Fruit fly (Drosophila melanogaster) whole organism, embryonic: ENCODE measurements around the gene CG7878.

Experiments used
- CG10147 ChIP-seq: fragments of 200-800 bp; sonication (Bioruptor generic); optimal IDR thresholded peaks from 2 replicates; lab custom pipeline; 2019; ENCODE audit warnings: missing biosample characterization, mild to moderate bottlenecking, missing genetic modification characterization, moderate library complexity
- CG11456 ChIP-seq: fragments of 200-800 bp; sonication (Bioruptor generic); IDR thresholded peaks from 3 replicates; pipeline ENCODE4 v1.3.6; 2022; ENCODE audit warnings: missing biosample characterization, missing genetic modification characterization
- CG11504 ChIP-seq: fragments of 200-800 bp; sonication (Bioruptor generic); optimal IDR thresholded peaks from 3 replicates; lab custom pipeline; 2019; ENCODE audit warnings: missing biosample characterization, mild to moderate bottlenecking, missing genetic modification characterization, moderate library complexity
- CG11696 ChIP-seq: fragments of 200-800 bp; sonication (Bioruptor generic); IDR thresholded peaks from 2 replicates; pipeline ENCODE4 v1.3.6; 2022; ENCODE audit warnings: missing biosample characterization, missing genetic modification characterization
- CG13424 ChIP-seq: fragments of 200-800 bp; sonication (Bioruptor generic); optimal IDR thresholded peaks from 2 replicates; lab custom pipeline; 2019; ENCODE audit warnings: missing biosample characterization, mild to moderate bottlenecking, missing genetic modification characterization, moderate library complexity
- CG14441 ChIP-seq: fragments of 200-800 bp; sonication (Bioruptor generic); IDR thresholded peaks from 2 replicates; pipeline ENCODE4 v1.3.6; 2022; ENCODE audit warnings: missing biosample characterization, missing genetic modification characterization
- CG14710 ChIP-seq: fragments of 200-800 bp; sonication (Bioruptor generic); optimal IDR thresholded peaks from 3 replicates; lab custom pipeline; 2019; ENCODE audit warnings: missing biosample characterization, mild to moderate bottlenecking, missing genetic modification characterization, moderate library complexity
- CG14965 ChIP-seq: fragments of 200-800 bp; sonication (Bioruptor generic); optimal IDR thresholded peaks from 2 replicates; lab custom pipeline; 2016; ENCODE audit warnings: missing biosample characterization, missing genetic modification characterization, borderline replicate concordance
- CG30403 ChIP-seq: fragments of 200-800 bp; sonication (Bioruptor generic); optimal IDR thresholded peaks from 3 replicates; lab custom pipeline; 2016; ENCODE audit warnings: missing biosample characterization, missing genetic modification characterization
- CG3726 ChIP-seq: fragments of 200-800 bp; sonication (Bioruptor generic); IDR thresholded peaks from 3 replicates; pipeline ENCODE4, ENCODE4 v1.3.6; 2022; ENCODE audit warnings: missing biosample characterization, missing genetic modification characterization
- CG4328 ChIP-seq: fragments of 200-800 bp; sonication (Bioruptor generic); optimal IDR thresholded peaks from 3 replicates; lab custom pipeline; 2017; ENCODE audit warnings: missing biosample characterization, missing genetic modification reagents, missing genetic modification characterization
- CG6791 ChIP-seq: fragments of 200-800 bp; sonication (Bioruptor generic); IDR thresholded peaks from 3 replicates; pipeline ENCODE4 v1.3.6; 2022; ENCODE audit warnings: missing biosample characterization, missing genetic modification characterization; ENCODE audit not compliant: partially characterized antibody
- CG8478 ChIP-seq: fragments of >200 bp; optimal IDR thresholded peaks from 2 replicates; lab custom pipeline; 2018
- D19A ChIP-seq: fragments of 200-800 bp; optimal IDR thresholded peaks from 3 replicates; lab custom pipeline; 2019; ENCODE audit warnings: missing biosample characterization, mild to moderate bottlenecking, missing genetic modification characterization, moderate library complexity
- Deaf1 ChIP-seq: fragments of 200-800 bp; optimal IDR thresholded peaks from 3 replicates; lab custom pipeline; 2019; ENCODE audit warnings: missing biosample characterization, mild to moderate bottlenecking, missing genetic modification characterization, moderate library complexity
- Eip74EF ChIP-seq, 2 experiments: fragments of 200-800 bp in 1 of 2; fragments of >200 bp in 1 of 2; sonication (Bioruptor generic) in 1 of 2; optimal IDR thresholded peaks; 2 replicates each; lab custom pipeline; 2017 to 2019; ENCODE audit warnings: missing biosample characterization in 2 of 2, missing genetic modification characterization in 2 of 2, mild to moderate bottlenecking in 1 of 2, moderate library complexity in 1 of 2
- Elba2 ChIP-seq: fragments of 200-800 bp; sonication (Bioruptor generic); optimal IDR thresholded peaks from 3 replicates; lab custom pipeline; 2016; ENCODE audit warnings: missing biosample characterization, missing genetic modification characterization
- Fer3 ChIP-seq: fragments of 200-800 bp; sonication (Bioruptor generic); optimal IDR thresholded peaks from 2 replicates; lab custom pipeline; 2018; ENCODE audit warnings: missing biosample characterization, mild to moderate bottlenecking, missing genetic modification characterization, moderate library complexity
- Hey ChIP-seq: fragments of 200-800 bp; sonication (Bioruptor generic); optimal IDR thresholded peaks from 3 replicates; lab custom pipeline; 2018; ENCODE audit warnings: missing biosample characterization, mild to moderate bottlenecking, missing genetic modification characterization
- Nf-YB ChIP-seq: fragments of 200-800 bp; sonication (Bioruptor generic); optimal IDR thresholded peaks from 3 replicates; lab custom pipeline; 2019; ENCODE audit warnings: missing biosample characterization, mild to moderate bottlenecking, missing genetic modification characterization, moderate library complexity
- Scr ChIP-seq: fragments of 200-800 bp; sonication (Bioruptor generic); IDR thresholded peaks from 2 replicates; pipeline ENCODE4 v1.3.6; 2022; ENCODE audit warnings: missing biosample characterization, missing genetic modification characterization; ENCODE audit not compliant: partially characterized antibody
- Usf ChIP-seq: fragments of 200-800 bp; sonication (Bioruptor generic); optimal IDR thresholded peaks from 2 replicates; lab custom pipeline; 2017; ENCODE audit warnings: missing genotype, missing biosample characterization, missing genetic modification characterization
- Xbp1 ChIP-seq: fragments of 200-800 bp; sonication (Bioruptor generic); optimal IDR thresholded peaks from 3 replicates; lab custom pipeline; 2016; ENCODE audit warnings: missing biosample characterization, mild to moderate bottlenecking, missing genetic modification characterization
- aop ChIP-seq: fragments of 200-800 bp; sonication (Bioruptor generic); IDR thresholded peaks from 2 replicates; pipeline ENCODE4 v1.3.6; 2022; ENCODE audit warnings: missing biosample characterization, missing genetic modification characterization
- ara ChIP-seq: fragments of 200-800 bp; sonication (Bioruptor generic); IDR thresholded peaks from 2 replicates; pipeline ENCODE4 v1.3.6; 2022; ENCODE audit warnings: missing biosample characterization, missing genetic modification characterization
- btn ChIP-seq: fragments of 200-800 bp; sonication (Bioruptor generic); optimal IDR thresholded peaks from 2 replicates; lab custom pipeline; 2016; ENCODE audit warnings: missing biosample characterization, missing genetic modification characterization
- ci ChIP-seq: fragments of 200-800 bp; sonication (Bioruptor generic); IDR thresholded peaks from 3 replicates; pipeline ENCODE4 v1.3.6; 2022; ENCODE audit warnings: missing biosample characterization, missing genetic modification characterization
- crp ChIP-seq, 2 experiments: fragments of 200-800 bp; sonication (Bioruptor generic); optimal IDR thresholded peaks; 2 replicates in 1 of 2; 3 replicates in 1 of 2; lab custom pipeline; 2017; ENCODE audit warnings: missing biosample characterization in 2 of 2, missing genetic modification characterization in 2 of 2, mild to moderate bottlenecking in 1 of 2, moderate library complexity in 1 of 2
- dati ChIP-seq: fragments of 200-800 bp; sonication (Bioruptor generic); IDR thresholded peaks from 2 replicates; pipeline ENCODE4 v1.3.6; 2022; ENCODE audit warnings: missing biosample characterization, missing genetic modification characterization
- fd64A ChIP-seq: fragments of 200-800 bp; sonication (Bioruptor generic); optimal IDR thresholded peaks from 3 replicates; lab custom pipeline; 2018; ENCODE audit warnings: missing biosample characterization, mild to moderate bottlenecking, missing genetic modification characterization
- fd96Cb ChIP-seq: fragments of 200-800 bp; sonication (Bioruptor generic); optimal IDR thresholded peaks from 2 replicates; lab custom pipeline; 2018; ENCODE audit warnings: missing biosample characterization, mild to moderate bottlenecking, missing genetic modification characterization, moderate library complexity
- gro ChIP-seq: fragments of 200-800 bp; sonication (Bioruptor generic); optimal IDR thresholded peaks from 2 replicates; lab custom pipeline; 2016; ENCODE audit warnings: missing biosample characterization, missing genetic modification characterization
- gsb ChIP-seq: fragments of 200-800 bp; sonication (Bioruptor generic); IDR thresholded peaks from 2 replicates; pipeline ENCODE4 v1.3.6; 2022; ENCODE audit warnings: missing biosample characterization, missing genetic modification characterization
- gt ChIP-seq: fragments of 200-800 bp; sonication (Bioruptor generic); IDR thresholded peaks from 2 replicates; pipeline ENCODE4 v1.3.6; 2022; ENCODE audit warnings: missing biosample characterization, missing genetic modification characterization
- inv ChIP-seq: fragments of 200-800 bp; sonication (Bioruptor generic); IDR thresholded peaks from 2 replicates; pipeline ENCODE4 v1.3.6; 2022; ENCODE audit warnings: missing biosample characterization, missing genetic modification characterization; ENCODE audit not compliant: partially characterized antibody
- jumu ChIP-seq: fragments of 200-800 bp; sonication (Bioruptor generic); optimal IDR thresholded peaks from 3 replicates; lab custom pipeline; 2016; ENCODE audit warnings: missing biosample characterization, missing genetic modification characterization
- pnt ChIP-seq: fragments of 200-800 bp; sonication (Bioruptor generic); optimal IDR thresholded peaks from 3 replicates; lab custom pipeline; 2016; ENCODE audit warnings: missing biosample characterization, missing genetic modification characterization
- pros ChIP-seq: fragments of 200-800 bp; sonication (Bioruptor generic); optimal IDR thresholded peaks from 3 replicates; lab custom pipeline; 2019; ENCODE audit warnings: missing biosample characterization, mild to moderate bottlenecking, missing genetic modification characterization, moderate library complexity
- run ChIP-seq: fragments of 200-800 bp; sonication (Bioruptor generic); optimal IDR thresholded peaks from 3 replicates; lab custom pipeline; 2018; ENCODE audit warnings: missing biosample characterization, mild to moderate bottlenecking, missing genetic modification characterization
- schlank ChIP-seq: fragments of 200-800 bp; sonication (Bioruptor generic); optimal IDR thresholded peaks from 2 replicates; lab custom pipeline; 2018; ENCODE audit warnings: missing biosample characterization, mild to moderate bottlenecking, missing genetic modification characterization
- scrt ChIP-seq: fragments of 200-800 bp; sonication (Bioruptor generic); optimal IDR thresholded peaks from 2 replicates; lab custom pipeline; 2018; ENCODE audit warnings: missing biosample characterization, mild to moderate bottlenecking, missing genetic modification characterization, moderate library complexity
- sd ChIP-seq: fragments of 200-800 bp; sonication (Bioruptor generic); optimal IDR thresholded peaks from 3 replicates; lab custom pipeline; 2018; ENCODE audit warnings: missing biosample characterization, mild to moderate bottlenecking, missing genetic modification characterization, moderate library complexity
- sens-2 ChIP-seq: fragments of 200-800 bp; sonication (Bioruptor generic); IDR thresholded peaks from 2 replicates; pipeline ENCODE4 v1.3.6; 2022; ENCODE audit warnings: missing biosample characterization, missing genetic modification characterization
- so ChIP-seq: fragments of 200-800 bp; sonication (Bioruptor generic); IDR thresholded peaks from 3 replicates; pipeline ENCODE4 v1.3.6; 2022; ENCODE audit warnings: missing biosample characterization, missing genetic modification characterization
- ssp ChIP-seq: fragments of 200-800 bp; sonication (Bioruptor generic); IDR thresholded peaks from 2 replicates; pipeline ENCODE4 v1.3.6; 2022; ENCODE audit warnings: missing biosample characterization, missing genetic modification characterization
- toy ChIP-seq: fragments of 200-800 bp; sonication (Bioruptor generic); IDR thresholded peaks from 2 replicates; pipeline ENCODE4 v1.3.6; 2022; ENCODE audit warnings: missing biosample characterization, missing genetic modification characterization
- tx ChIP-seq: fragments of 200-800 bp; sonication (Bioruptor generic); optimal IDR thresholded peaks from 2 replicates; lab custom pipeline; 2016; ENCODE audit warnings: missing biosample characterization, missing genetic modification characterization

CG7878 gene

DNA sequence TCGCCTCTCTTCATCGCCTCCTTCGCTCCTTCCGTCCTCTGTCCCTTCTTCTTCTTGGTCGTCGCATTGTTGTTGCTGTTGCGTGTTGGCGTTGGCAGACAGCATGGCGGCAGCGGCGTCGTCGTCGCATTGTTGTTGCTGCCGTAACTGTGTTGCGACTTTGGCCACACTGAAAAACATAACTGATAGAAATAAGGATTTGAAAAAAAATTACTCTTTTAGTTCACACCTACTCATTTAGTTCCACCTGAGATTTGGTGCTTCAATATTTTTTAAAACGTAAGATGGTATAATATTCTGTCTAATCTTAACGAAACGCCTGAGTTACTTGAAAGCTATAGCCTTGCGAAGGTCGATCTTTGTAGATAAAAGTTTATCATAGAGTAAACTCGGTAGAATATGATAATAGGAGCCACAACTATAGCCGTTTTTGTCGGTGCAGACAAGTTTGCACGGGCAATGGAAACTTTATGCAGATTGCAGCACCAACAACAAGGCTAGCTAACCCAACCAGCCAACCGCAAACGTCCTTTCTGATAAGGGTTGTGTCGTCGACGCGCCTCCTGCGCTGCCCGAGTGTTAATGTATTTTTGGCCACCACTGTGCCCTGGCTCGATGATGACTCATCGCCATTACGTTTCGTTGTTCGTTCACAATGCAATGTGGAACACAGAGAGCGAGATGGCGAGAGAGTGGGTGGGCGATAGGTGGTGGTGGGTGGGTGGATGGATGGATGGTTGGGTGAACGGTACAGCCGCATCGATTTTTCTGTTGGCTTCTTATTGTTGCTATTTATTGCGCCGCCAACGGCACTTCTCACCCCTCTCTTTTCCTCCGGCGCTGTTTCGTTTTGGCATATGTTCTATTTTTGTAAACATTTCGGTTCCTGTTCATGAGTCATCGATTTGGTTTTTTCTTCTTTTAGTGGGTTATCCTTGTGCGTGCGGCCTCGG, 9.4 kb upstream of the CG7878 start (continued):
- TF ChIP-seq ara (GFP tag; lab: Robert Waterston, UW): peak; percentile 21; the same call in 1 of the 2 replicates
- TF ChIP-seq btn: peak; percentile 71
- no peak for TF ChIP-seq CG6791 (GFP tag; lab: Robert Waterston, UW)
- TF ChIP-seq jumu (GFP tag; lab: Kevin White, UChicago): peak; percentile 73
- TF ChIP-seq CG11504 (tag; lab: Kevin White, UChicago): peak; percentile 85
- TF ChIP-seq CG4328: peak; percentile 21
- peak in 1 of 2 experiments; percentile 60 for TF ChIP-seq Eip74EF (GFP tag; optimal IDR thresholded peaks at IDR 0.05; lab: Kevin White, UChicago)
- peak; percentile 72 for TF ChIP-seq pnt (GFP tag; lab: Kevin White, UChicago)
- peak; percentile 65 for TF ChIP-seq pros
- TF ChIP-seq run (tag; lab: Kevin White, UChicago): peak; percentile 71
- TF ChIP-seq CG11696 (GFP tag; lab: Robert Waterston, UW): no peak
- peak; percentile 66 for TF ChIP-seq Fer3 (tag; lab: Kevin White, UChicago)
- peak; percentile 44 for TF ChIP-seq Usf (GFP tag; lab: Kevin White, UChicago)
- TF ChIP-seq CG11456 (GFP tag; lab: Robert Waterston, UW): peak; percentile 12; the same call in 1 of the 3 replicates
- TF ChIP-seq dati (GFP tag; lab: Robert Waterston, UW): no peak
- no peak for TF ChIP-seq gt (GFP tag; lab: Robert Waterston, UW)
- TF ChIP-seq fd96Cb: peak; percentile 83
- TF ChIP-seq CG14965 (GFP tag; lab: Kevin White, UChicago): peak; percentile 60
- peak; percentile 21 for TF ChIP-seq schlank (tag; lab: Kevin White, UChicago)
- TF ChIP-seq CG30403 (GFP tag; lab: Kevin White, UChicago): peak; percentile 89
- peak; percentile 83 for TF ChIP-seq Xbp1 (GFP tag; lab: Kevin White, UChicago)
- peak; percentile 83 for TF ChIP-seq CG13424
- TF ChIP-seq ci (GFP tag; lab: Robert Waterston, UW): peak; percentile 83
- no peak for TF ChIP-seq sens-2 (GFP tag; lab: Robert Waterston, UW)
- peak; percentile 61; the same call in 1 of the 3 replicates for TF ChIP-seq CG3726
- TF ChIP-seq D19A (tag; lab: Kevin White, UChicago): peak; percentile 78
- TF ChIP-seq Elba2: no peak
- peak; percentile 48 for TF ChIP-seq ssp (GFP tag; lab: Robert Waterston, UW)
- no peak for TF ChIP-seq toy
- peak; percentile 66 for TF ChIP-seq CG14710
- TF ChIP-seq inv (GFP tag; lab: Robert Waterston, UW): no peak
- TF ChIP-seq Scr (GFP tag; lab: Robert Waterston, UW): no peak
- TF ChIP-seq scrt (GFP tag; lab: Kevin White, UChicago): peak; percentile 63
- no peak for TF ChIP-seq fd64A (GFP tag; lab: Kevin White, UChicago)
- TF ChIP-seq gsb (GFP tag; lab: Robert Waterston, UW): no peak
- TF ChIP-seq aop (GFP tag; lab: Robert Waterston, UW): no peak
- TF ChIP-seq Hey: no peak
- TF ChIP-seq CG10147 (GFP tag; lab: Kevin White, UChicago): peak; percentile 80
- TF ChIP-seq CG8478 (lab: Kevin White, UChicago): no peak
- peak in 1 of 2 experiments; percentile 14 for TF ChIP-seq crp (GFP tag; optimal IDR thresholded peaks at IDR 0.05; lab: Kevin White, UChicago)
- TF ChIP-seq so (GFP tag; lab: Robert Waterston, UW): peak; percentile 73
- peak; percentile 1 for TF ChIP-seq sd (tag; lab: Kevin White, UChicago)
- peak; percentile 74 for TF ChIP-seq tx (GFP tag; lab: Kevin White, UChicago)
- peak; percentile 73 for TF ChIP-seq Nf-YB (GFP tag; lab: Kevin White, UChicago)
- TF ChIP-seq CG14441 (GFP tag; lab: Robert Waterston, UW): peak; percentile 41
- peak; percentile 26 for TF ChIP-seq Deaf1 (tag; lab: Kevin White, UChicago)
- peak; percentile 8 for TF ChIP-seq gro (GFP tag; lab: Kevin White, UChicago)
